Worm (Caenorhabditis elegans) whole organism, L4/young adult: ENCODE data around the gene ulp-4.

Experiments
- dao-5 ChIP-seq: sonication (generic microtip); optimal IDR thresholded peaks from 2 replicates; lab custom pipeline; 2016; ENCODE audit warnings: missing genotype, missing genetic modification characterization, moderate library complexity, missing compliant biosample characterization
- him-1 ChIP-seq: sonication (generic microtip); optimal IDR thresholded peaks from 2 replicates; lab custom pipeline; 2016; ENCODE audit warnings: missing genotype, missing genetic modification reagents, missing genetic modification characterization, missing compliant biosample characterization

ce11 chrII:8129495-8130010 is at the start of gene ulp-4:
- TF ChIP-seq dao-5, result no peak
- no peak for TF ChIP-seq him-1 (tag; lab: Kevin White, UChicago)
